Fruit fly (Drosophila melanogaster) whole organism, embryonic: Measurements from ENCODE around the gene CG7739.

Experiments
- Ada2b ChIP-seq: fragments of 200-800 bp; sonication (Bioruptor generic); IDR thresholded peaks from 2 replicates; pipeline ENCODE4 v1.3.6; 2022; ENCODE audit warnings: missing biosample characterization, missing genetic modification characterization
- Antp ChIP-seq: fragments of 200-800 bp; sonication (Bioruptor generic); optimal IDR thresholded peaks from 3 replicates; lab custom pipeline; 2016; ENCODE audit warnings: missing biosample characterization, missing genetic modification characterization
- CG10147 ChIP-seq: fragments of 200-800 bp; sonication (Bioruptor generic); optimal IDR thresholded peaks from 2 replicates; lab custom pipeline; 2019; ENCODE audit warnings: missing biosample characterization, mild to moderate bottlenecking, missing genetic modification characterization, moderate library complexity
- CG1024 ChIP-seq: fragments of 200-800 bp; sonication (Bioruptor generic); IDR thresholded peaks from 2 replicates; pipeline ENCODE4 v1.3.6; 2022; ENCODE audit warnings: missing biosample characterization, missing genetic modification characterization
- CG11085 ChIP-seq: fragments of 200-800 bp; sonication (Bioruptor generic); IDR thresholded peaks from 2 replicates; pipeline ENCODE4 v1.3.6; 2022; ENCODE audit warnings: missing biosample characterization, missing genetic modification characterization
- CG11504 ChIP-seq: fragments of 200-800 bp; sonication (Bioruptor generic); optimal IDR thresholded peaks from 3 replicates; lab custom pipeline; 2019; ENCODE audit warnings: missing biosample characterization, mild to moderate bottlenecking, missing genetic modification characterization, moderate library complexity
- CG11695 ChIP-seq: fragments of 200-800 bp; sonication (Bioruptor generic); IDR thresholded peaks from 3 replicates; pipeline ENCODE4 v1.3.6; 2022; ENCODE audit warnings: missing biosample characterization, missing genetic modification characterization
- CG12071 ChIP-seq: fragments of 200-800 bp; sonication (Bioruptor generic); optimal IDR thresholded peaks from 3 replicates; lab custom pipeline; 2018; ENCODE audit warnings: missing biosample characterization, mild to moderate bottlenecking, missing genetic modification characterization
- CG12236 ChIP-seq: fragments of 200-800 bp; sonication (Bioruptor generic); optimal IDR thresholded peaks from 2 replicates; lab custom pipeline; 2016; ENCODE audit warnings: missing biosample characterization, missing genetic modification characterization
- CG16779 ChIP-seq: fragments of 200-800 bp; sonication (Bioruptor generic); IDR thresholded peaks from 2 replicates; pipeline ENCODE4 v1.3.6; 2022; ENCODE audit warnings: missing biosample characterization, missing genetic modification characterization
- CG17186 ChIP-seq: fragments of 200-800 bp; sonication (Bioruptor generic); optimal IDR thresholded peaks from 3 replicates; lab custom pipeline; 2017; ENCODE audit warnings: missing biosample characterization, missing genetic modification reagents, missing genetic modification characterization
- CG1792 ChIP-seq: fragments of 200-800 bp; sonication (Bioruptor generic); optimal IDR thresholded peaks from 2 replicates; lab custom pipeline; 2016; ENCODE audit warnings: missing biosample characterization, missing genetic modification characterization
- CG2889 ChIP-seq: fragments of 200-800 bp; sonication (Bioruptor generic); IDR thresholded peaks from 3 replicates; pipeline ENCODE4 v1.3.6; 2022; ENCODE audit warnings: missing biosample characterization, missing genetic modification characterization
- CG30020 ChIP-seq: fragments of 200-800 bp; optimal IDR thresholded peaks from 2 replicates; lab custom pipeline; 2019; ENCODE audit warnings: missing biosample characterization, mild to moderate bottlenecking, missing genetic modification characterization, moderate library complexity
- CG31441 ChIP-seq: fragments of 200-800 bp; sonication (Bioruptor generic); IDR thresholded peaks from 2 replicates; pipeline ENCODE4 v1.3.6; 2022; ENCODE audit warnings: missing biosample characterization, missing genetic modification characterization
- CG4360 ChIP-seq: fragments of 200-800 bp; sonication (Bioruptor generic); IDR thresholded peaks from 2 replicates; pipeline ENCODE4 v1.3.6; 2022; ENCODE audit warnings: missing biosample characterization, missing genetic modification characterization
- CG43689 ChIP-seq: fragments of 200-800 bp; sonication (Bioruptor generic); IDR thresholded peaks from 2 replicates; pipeline ENCODE4 v1.3.6; 2022; ENCODE audit warnings: missing biosample characterization, missing genetic modification characterization
- CG6683 ChIP-seq: fragments of 200-800 bp; sonication (Bioruptor generic); optimal IDR thresholded peaks from 2 replicates; lab custom pipeline; 2017; ENCODE audit warnings: missing biosample characterization, mild to moderate bottlenecking, missing genetic modification characterization, missing genetic modification reagents
- CG7745 ChIP-seq: fragments of 200-800 bp; sonication (Bioruptor generic); optimal IDR thresholded peaks from 2 replicates; lab custom pipeline; 2018; ENCODE audit warnings: missing biosample characterization, mild to moderate bottlenecking, missing genetic modification characterization, moderate library complexity
- CG8281 ChIP-seq: fragments of 200-800 bp; sonication (Bioruptor generic); optimal IDR thresholded peaks from 2 replicates; lab custom pipeline; 2018; ENCODE audit warnings: missing biosample characterization, mild to moderate bottlenecking, missing genetic modification characterization, moderate library complexity
- CG8388 ChIP-seq: fragments of 200-800 bp; sonication (Bioruptor generic); optimal IDR thresholded peaks from 2 replicates; lab custom pipeline; 2019; ENCODE audit warnings: missing biosample characterization, mild to moderate bottlenecking, missing genetic modification characterization, moderate library complexity
- CkIIα-i1 ChIP-seq: fragments of 200-800 bp; sonication (Bioruptor generic); IDR thresholded peaks from 2 replicates; pipeline ENCODE4 v1.3.6; 2022; ENCODE audit warnings: missing biosample characterization, missing genetic modification characterization
- Dll ChIP-seq: fragments of 200-800 bp; sonication (Bioruptor generic); IDR thresholded peaks from 4 replicates; pipeline ENCODE4 v1.3.6; 2022; ENCODE audit warnings: missing biosample characterization, missing genetic modification characterization; ENCODE audit not compliant: partially characterized antibody
- Elba2 ChIP-seq: fragments of 200-800 bp; sonication (Bioruptor generic); optimal IDR thresholded peaks from 3 replicates; lab custom pipeline; 2016; ENCODE audit warnings: missing biosample characterization, missing genetic modification characterization
- HLH54F ChIP-seq: fragments of 200-800 bp; sonication (Bioruptor generic); optimal IDR thresholded peaks from 3 replicates; lab custom pipeline; 2016; ENCODE audit warnings: missing biosample characterization, missing genetic modification characterization
- Kr ChIP-seq: fragments of 200-800 bp; sonication (Bioruptor generic); optimal IDR thresholded peaks from 2 replicates; lab custom pipeline; 2017; ENCODE audit warnings: missing biosample characterization, mild to moderate bottlenecking, missing genetic modification characterization
- Lpt ChIP-seq: fragments of >200 bp; optimal IDR thresholded peaks from 2 replicates; lab custom pipeline; 2018; ENCODE audit warnings: missing biosample characterization, missing genetic modification characterization
- Oli ChIP-seq: fragments of 200-800 bp; sonication (Bioruptor generic); optimal IDR thresholded peaks from 2 replicates; lab custom pipeline; 2018; ENCODE audit warnings: missing biosample characterization, mild to moderate bottlenecking, missing genetic modification characterization, moderate library complexity
- Sin3A ChIP-seq: fragments of >200 bp; optimal IDR thresholded peaks from 2 replicates; lab custom pipeline; 2018
- Stat92E ChIP-seq, 3 experiments: fragments of >200 bp in 2 of 3; fragments of 200-800 bp in 1 of 3; sonication (Bioruptor generic) in 1 of 3; optimal IDR thresholded peaks; 2 replicates each; lab custom pipeline; 2017 to 2019; ENCODE audit warnings: missing biosample characterization in 3 of 3, missing genetic modification characterization in 3 of 3, mild to moderate bottlenecking in 1 of 3, moderate library complexity in 1 of 3
- bsh ChIP-seq, 2 experiments: fragments of 200-800 bp; sonication (Bioruptor generic); optimal IDR thresholded peaks; 2 replicates each; lab custom pipeline; 2017 to 2018; ENCODE audit warnings: mild to moderate bottlenecking in 2 of 2, missing biosample characterization in 2 of 2, missing genetic modification characterization in 2 of 2, moderate library complexity in 1 of 2
- dm ChIP-seq: fragments of 200-800 bp; sonication (Bioruptor generic); optimal IDR thresholded peaks from 3 replicates; lab custom pipeline; 2016; ENCODE audit warnings: missing biosample characterization, missing genetic modification characterization
- dmrt11E ChIP-seq: fragments of 200-800 bp; sonication (Bioruptor generic); optimal IDR thresholded peaks from 3 replicates; lab custom pipeline; 2018; ENCODE audit warnings: missing biosample characterization, mild to moderate bottlenecking, missing genetic modification characterization, moderate library complexity
- fu2 ChIP-seq: fragments of 200-800 bp; sonication (Bioruptor generic); optimal IDR thresholded peaks from 2 replicates; lab custom pipeline; 2016; ENCODE audit warnings: missing biosample characterization, missing genetic modification characterization
- gcm ChIP-seq: fragments of 200-800 bp; sonication (Bioruptor generic); optimal IDR thresholded peaks from 2 replicates; lab custom pipeline; 2019; ENCODE audit warnings: missing biosample characterization, mild to moderate bottlenecking, missing genetic modification characterization, moderate library complexity
- gsb ChIP-seq: fragments of 200-800 bp; sonication (Bioruptor generic); IDR thresholded peaks from 2 replicates; pipeline ENCODE4 v1.3.6; 2022; ENCODE audit warnings: missing biosample characterization, missing genetic modification characterization
- jigr1 ChIP-seq: fragments of 200-800 bp; sonication (Bioruptor generic); IDR thresholded peaks from 3 replicates; pipeline ENCODE4 v1.3.6; 2022; ENCODE audit warnings: missing biosample characterization, missing genetic modification characterization
- jumu ChIP-seq: fragments of 200-800 bp; sonication (Bioruptor generic); optimal IDR thresholded peaks from 3 replicates; lab custom pipeline; 2016; ENCODE audit warnings: missing biosample characterization, missing genetic modification characterization
- kay ChIP-seq: fragments of 200-800 bp; sonication (Bioruptor generic); optimal IDR thresholded peaks from 2 replicates; lab custom pipeline; 2016; ENCODE audit warnings: missing biosample characterization, missing genetic modification characterization
- lov ChIP-seq, 2 experiments: fragments of 200-800 bp in 1 of 2; fragments of >200 bp in 1 of 2; sonication (Bioruptor generic) in 1 of 2; IDR thresholded peaks in 1 of 2; optimal IDR thresholded peaks in 1 of 2; 2 replicates in 1 of 2; 3 replicates in 1 of 2; pipeline versions ENCODE4 v1.3.6 to Lab custom; 2017 to 2022; ENCODE audit warnings: missing biosample characterization in 1 of 2, missing genetic modification characterization in 1 of 2
- peb ChIP-seq: fragments of 200-800 bp; sonication (Bioruptor generic); IDR thresholded peaks from 2 replicates; pipeline ENCODE4 v1.3.6; 2022; ENCODE audit warnings: missing biosample characterization, missing genetic modification characterization
- pum ChIP-seq: fragments of 200-800 bp; sonication (Bioruptor generic); optimal IDR thresholded peaks from 2 replicates; lab custom pipeline; 2016; ENCODE audit warnings: missing biosample characterization, missing genetic modification characterization
- repo ChIP-seq: fragments of 200-800 bp; sonication (Bioruptor generic); optimal IDR thresholded peaks from 2 replicates; lab custom pipeline; 2016; ENCODE audit warnings: missing biosample characterization, missing genetic modification characterization
- schlank ChIP-seq: fragments of 200-800 bp; sonication (Bioruptor generic); optimal IDR thresholded peaks from 2 replicates; lab custom pipeline; 2018; ENCODE audit warnings: missing biosample characterization, mild to moderate bottlenecking, missing genetic modification characterization
- so ChIP-seq: fragments of 200-800 bp; sonication (Bioruptor generic); IDR thresholded peaks from 3 replicates; pipeline ENCODE4 v1.3.6; 2022; ENCODE audit warnings: missing biosample characterization, missing genetic modification characterization
- stc ChIP-seq: fragments of 200-800 bp; sonication (Bioruptor generic); IDR thresholded peaks from 2 replicates; pipeline ENCODE4 v1.3.6; 2022; ENCODE audit warnings: missing biosample characterization, missing genetic modification characterization
- tap ChIP-seq: fragments of 200-800 bp; optimal IDR thresholded peaks from 3 replicates; lab custom pipeline; 2019; ENCODE audit warnings: missing biosample characterization, mild to moderate bottlenecking, missing genetic modification characterization, moderate library complexity
- tgo ChIP-seq: fragments of 200-800 bp; sonication (Bioruptor generic); IDR thresholded peaks from 3 replicates; pipeline ENCODE4 v1.3.6; 2022; ENCODE audit warnings: missing biosample characterization, missing genetic modification characterization
- twi ChIP-seq: fragments of 200-800 bp; optimal IDR thresholded peaks from 2 replicates; lab custom pipeline; 2019; ENCODE audit warnings: missing biosample characterization, mild to moderate bottlenecking, missing genetic modification characterization, moderate library complexity
- unpg ChIP-seq: fragments of 200-800 bp; sonication (Bioruptor generic); optimal IDR thresholded peaks from 3 replicates; lab custom pipeline; 2018; ENCODE audit warnings: missing biosample characterization, mild to moderate bottlenecking, missing genetic modification characterization, moderate library complexity
- zfh1 ChIP-seq: fragments of 200-800 bp; sonication (Bioruptor generic); IDR thresholded peaks from 3 replicates; pipeline ENCODE4 v1.3.6; 2022; ENCODE audit warnings: missing biosample characterization, missing genetic modification characterization

Gene CG7739

DNA sequence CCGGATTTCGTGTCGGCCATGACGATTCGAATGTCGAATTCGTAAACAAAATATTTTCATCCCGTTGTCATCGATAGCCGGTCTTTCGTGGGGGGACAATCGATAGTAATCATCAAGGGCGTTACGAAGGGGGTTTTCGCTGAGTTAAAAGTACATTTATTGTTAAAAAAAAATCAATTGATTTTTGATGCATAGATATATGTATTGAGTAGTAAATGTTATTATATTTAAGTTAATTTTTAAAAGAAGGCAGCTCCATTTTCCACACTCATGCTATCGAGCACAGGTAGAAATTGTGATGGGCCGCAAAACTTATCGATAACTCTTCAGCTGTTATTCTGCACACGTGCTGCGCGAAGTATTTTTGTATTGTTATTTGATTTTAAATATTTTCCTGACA lies 17.6 kb upstream of the CG7739 start, which contains the start of the genes mrn and CG12301 (continued):
- TF ChIP-seq CG12071 = no peak
- TF ChIP-seq repo = no peak
- peak in 1 of 3 experiments; percentile 41 for TF ChIP-seq Stat92E (GFP tag; optimal IDR thresholded peaks at IDR 0.05; lab: Kevin White, UChicago)
- no peak for TF ChIP-seq Kr (GFP tag; lab: Kevin White, UChicago)
- no peak for TF ChIP-seq CG8388
- no peak for TF ChIP-seq Elba2
- no peak for TF ChIP-seq CkIIα-i1 (GFP tag; lab: Robert Waterston, UW)
- no peak for TF ChIP-seq CG16779 (GFP tag; lab: Robert Waterston, UW)
- peak; percentile 86 for TF ChIP-seq peb (GFP tag; lab: Robert Waterston, UW)
- peak; percentile 97 for TF ChIP-seq Dll (GFP tag; lab: Robert Waterston, UW)
- no peak for TF ChIP-seq unpg (GFP tag; lab: Kevin White, UChicago)
- no peak for TF ChIP-seq CG4360 (GFP tag; lab: Robert Waterston, UW)
- TF ChIP-seq CG31441 (GFP tag; lab: Robert Waterston, UW) = no peak
- peak; percentile 88 for TF ChIP-seq dm (GFP tag; lab: Kevin White, UChicago)
- peak; percentile 67 for TF ChIP-seq CG17186 (GFP tag; lab: Kevin White, UChicago)
- TF ChIP-seq lov (optimal IDR thresholded peaks at IDR 0.05; lab: Kevin White, UChicago) = no peak
- TF ChIP-seq lov (GFP tag; IDR thresholded peaks at IDR 0.05; lab: Robert Waterston, UW) = 0 out of 3 replicates have a peak, but pooled peaks have one; percentile 37
- peak; percentile 90 for TF ChIP-seq stc
- peak; percentile 80 for TF ChIP-seq Ada2b (GFP tag; lab: Robert Waterston, UW)
- TF ChIP-seq jumu (GFP tag; lab: Kevin White, UChicago) = peak; percentile 44
- TF ChIP-seq CG6683 (GFP tag; lab: Kevin White, UChicago) = peak; percentile 43
- TF ChIP-seq CG7745 = no peak
- TF ChIP-seq HLH54F (GFP tag; lab: Kevin White, UChicago) = peak; percentile 81
- TF ChIP-seq CG30020 = peak; percentile 59
- peak; percentile 75 for TF ChIP-seq CG11695
- TF ChIP-seq schlank = no peak
- peak; percentile 48 for TF ChIP-seq pum (GFP tag; lab: Kevin White, UChicago)
- no peak for TF ChIP-seq CG8281 (tag; lab: Kevin White, UChicago)
- peak; percentile 87 for TF ChIP-seq CG11085
- no peak for TF ChIP-seq CG43689 (GFP tag; lab: Robert Waterston, UW)
- TF ChIP-seq Sin3A = peak; percentile 92
- peak; percentile 3 for TF ChIP-seq CG1792 (GFP tag; lab: Kevin White, UChicago)
- no peak for TF ChIP-seq Oli (tag; lab: Kevin White, UChicago)
- peak in 1 of 2 experiments; percentile 62 for TF ChIP-seq bsh (GFP tag; optimal IDR thresholded peaks at IDR 0.05; lab: Kevin White, UChicago)
- TF ChIP-seq CG12236 = no peak
- TF ChIP-seq tap (tag; lab: Kevin White, UChicago) = no peak
- peak; percentile 76 for TF ChIP-seq kay
- TF ChIP-seq fu2 (GFP tag; lab: Kevin White, UChicago) = peak; percentile 52
- TF ChIP-seq gcm (GFP tag; lab: Kevin White, UChicago) = no peak
- no peak for TF ChIP-seq Lpt (GFP tag; lab: Kevin White, UChicago)
- no peak for TF ChIP-seq CG10147 (GFP tag; lab: Kevin White, UChicago)
- TF ChIP-seq zfh1 = peak; percentile 95
- peak; percentile 52; the same call in 1 of the 2 replicates for TF ChIP-seq gsb (GFP tag; lab: Robert Waterston, UW)
- peak; percentile 79 for TF ChIP-seq so (GFP tag; lab: Robert Waterston, UW)
- no peak for TF ChIP-seq twi (tag; lab: Kevin White, UChicago)
- TF ChIP-seq dmrt11E (tag; lab: Kevin White, UChicago) = peak; percentile 36
- peak; percentile 28 for TF ChIP-seq Antp (GFP tag; lab: Kevin White, UChicago)
- TF ChIP-seq CG1024 = peak; percentile 34; the same call in 1 of the 2 replicates
- peak; percentile 50; the same call in 1 of the 3 replicates for TF ChIP-seq CG2889 (GFP tag; lab: Robert Waterston, UW)
- TF ChIP-seq tgo (GFP tag; lab: Robert Waterston, UW) = peak; percentile 94
- peak; percentile 73; the same call in 2 of the 3 replicates for TF ChIP-seq jigr1 (GFP tag; lab: Robert Waterston, UW)
- no peak for TF ChIP-seq CG11504
